Worm (Caenorhabditis elegans) whole organism, L3 larva: ENCODE data around the gene bub-3.

ENCODE experiments used
- daf-12 ChIP-seq: fragments of 150-350 bp; optimal IDR thresholded peaks from 2 replicates; lab custom pipeline; 2014; ENCODE audit warnings: missing biosample characterization, missing genetic modification reagents, missing genetic modification characterization
- nhr-28 ChIP-seq: fragments of 150-350 bp; optimal IDR thresholded peaks from 2 replicates; lab custom pipeline; 2014; ENCODE audit warnings: missing biosample characterization, missing genetic modification characterization

DNA sequence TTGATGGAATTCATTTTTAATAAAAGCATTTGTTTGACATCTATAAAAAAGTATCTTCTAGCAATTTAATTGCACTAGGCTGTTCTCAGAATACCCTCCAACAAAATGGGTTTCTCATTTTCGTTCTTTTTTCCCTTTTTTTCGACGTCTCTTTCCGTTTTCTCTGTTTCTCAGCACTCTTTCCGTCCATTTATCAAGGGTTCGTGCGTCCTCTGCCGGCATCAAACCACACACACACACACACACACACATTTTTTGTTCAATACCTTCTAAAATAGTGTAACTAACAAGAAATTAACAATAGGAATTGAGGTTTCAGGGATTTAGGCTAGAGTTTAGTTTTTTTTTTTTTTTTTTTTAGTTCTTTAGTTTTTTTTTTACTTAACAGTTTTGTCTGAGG, 30.4 kb downstream of the bub-3 start:
- TF ChIP-seq daf-12 (tag; lab: Kevin White, UChicago), result no peak
- no peak for TF ChIP-seq nhr-28 (tag; lab: Kevin White, UChicago)
